Fruit fly (Drosophila melanogaster) S2 (cell line): Measurements from ENCODE around the gene CG2202.

Source experiments
- CG8478 ChIP-seq: fragments of >200 bp; optimal IDR thresholded peaks from 2 replicates; lab custom pipeline; 2018
- CTCF ChIP-seq, 2 experiments: fragments of >200 bp; optimal IDR thresholded peaks; 2 replicates each; lab custom pipeline; 2018

DNA sequence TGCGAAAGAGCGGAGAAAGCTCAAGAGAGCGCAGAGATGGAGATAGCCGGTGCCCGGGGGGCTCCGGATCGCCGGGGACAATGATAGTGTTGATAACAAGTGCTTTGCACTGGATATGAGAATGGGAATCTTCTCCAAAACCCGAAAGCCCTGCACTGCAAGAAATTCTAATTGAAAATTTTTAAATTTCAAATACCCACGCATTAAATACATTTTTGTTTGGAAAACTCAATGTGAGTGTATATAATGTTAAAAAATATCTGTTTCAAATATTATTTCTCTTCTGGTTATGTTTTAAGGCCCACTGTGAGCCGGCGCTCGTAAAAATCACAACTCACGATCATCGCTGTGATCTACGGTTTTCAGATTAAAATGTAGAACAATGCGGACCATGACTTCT lies 44.7 kb downstream of the CG2202 start:
- TF ChIP-seq CTCF (optimal IDR thresholded peaks at IDR 0.05; lab: Kevin White, UChicago) (no peak), CG8478 (lab: Kevin White, UChicago) (no peak)
